Fruit fly (Drosophila melanogaster) whole organism, embryonic: ENCODE results near the gene CG12321.

Experiments used
- Aef1 ChIP-seq: fragments of 200-800 bp; sonication (Bioruptor generic); IDR thresholded peaks from 3 replicates; pipeline ENCODE4 v1.3.6; 2022; ENCODE audit warnings: missing biosample characterization, missing genetic modification characterization
- CG10959 ChIP-seq: fragments of 200-800 bp; sonication (Bioruptor generic); IDR thresholded peaks from 2 replicates; pipeline ENCODE4 v1.3.6; 2022; ENCODE audit warnings: missing biosample characterization, missing genetic modification characterization
- CG11093 ChIP-seq: fragments of 200-800 bp; sonication (Bioruptor generic); IDR thresholded peaks from 3 replicates; pipeline ENCODE4 v1.3.6; 2022; ENCODE audit warnings: missing biosample characterization, missing genetic modification characterization
- CG1233 ChIP-seq: fragments of 200-800 bp; sonication (Bioruptor generic); optimal IDR thresholded peaks from 4 replicates; lab custom pipeline; 2018; ENCODE audit warnings: missing biosample characterization, mild to moderate bottlenecking, missing genetic modification characterization
- CG13287 ChIP-seq: fragments of 200-800 bp; sonication (Bioruptor generic); IDR thresholded peaks from 2 replicates; pipeline ENCODE4 v1.3.6; 2022; ENCODE audit warnings: missing biosample characterization, missing genetic modification characterization; ENCODE audit not compliant: partially characterized antibody
- CG14965 ChIP-seq: fragments of 200-800 bp; sonication (Bioruptor generic); optimal IDR thresholded peaks from 2 replicates; lab custom pipeline; 2016; ENCODE audit warnings: missing biosample characterization, missing genetic modification characterization, borderline replicate concordance
- CG15514 ChIP-seq: fragments of 200-800 bp; sonication (Bioruptor generic); optimal IDR thresholded peaks from 3 replicates; lab custom pipeline; 2017; ENCODE audit warnings: missing biosample characterization, missing genetic modification characterization, mild to moderate bottlenecking, moderate library complexity, missing genetic modification reagents
- CG2116 ChIP-seq: fragments of 200-800 bp; sonication (Bioruptor generic); optimal IDR thresholded peaks from 3 replicates; lab custom pipeline; 2018; ENCODE audit warnings: missing biosample characterization, mild to moderate bottlenecking, missing genetic modification characterization
- CG2199 ChIP-seq: fragments of 200-800 bp; sonication (Bioruptor generic); IDR thresholded peaks from 3 replicates; pipeline ENCODE4 v1.3.6; 2022; ENCODE audit warnings: missing biosample characterization, missing genetic modification characterization
- CG2202 ChIP-seq: fragments of 200-800 bp; sonication (Bioruptor generic); optimal IDR thresholded peaks from 2 replicates; lab custom pipeline; 2018; ENCODE audit warnings: missing biosample characterization, mild to moderate bottlenecking, missing genetic modification characterization
- CG30431 ChIP-seq: fragments of 200-800 bp; sonication (Bioruptor generic); optimal IDR thresholded peaks from 2 replicates; lab custom pipeline; 2017; ENCODE audit warnings: missing biosample characterization, missing genetic modification characterization
- CG3281 ChIP-seq: fragments of 200-800 bp; sonication (Bioruptor generic); optimal IDR thresholded peaks from 3 replicates; lab custom pipeline; 2017; ENCODE audit warnings: missing biosample characterization, mild to moderate bottlenecking, missing genetic modification characterization
- CG34422 ChIP-seq: fragments of 200-800 bp; sonication (Bioruptor generic); IDR thresholded peaks from 3 replicates; pipeline ENCODE4 v1.3.6; 2022; ENCODE audit warnings: missing biosample characterization, missing genetic modification characterization
- CG4424 ChIP-seq: fragments of 200-800 bp; sonication (Bioruptor generic); optimal IDR thresholded peaks from 3 replicates; lab custom pipeline; 2016; ENCODE audit warnings: missing biosample characterization, missing genetic modification characterization
- CG4707 ChIP-seq: fragments of 200-800 bp; sonication (Bioruptor generic); optimal IDR thresholded peaks from 2 replicates; lab custom pipeline; 2018; ENCODE audit warnings: missing biosample characterization, mild to moderate bottlenecking, missing genetic modification characterization, moderate library complexity
- CG5953 ChIP-seq: fragments of 200-800 bp; sonication (Bioruptor generic); IDR thresholded peaks from 2 replicates; pipeline ENCODE4 v1.3.6; 2022; ENCODE audit warnings: missing biosample characterization, missing genetic modification characterization
- CG6791 ChIP-seq: fragments of 200-800 bp; sonication (Bioruptor generic); IDR thresholded peaks from 3 replicates; pipeline ENCODE4 v1.3.6; 2022; ENCODE audit warnings: missing biosample characterization, missing genetic modification characterization; ENCODE audit not compliant: partially characterized antibody
- CG7745 ChIP-seq: fragments of 200-800 bp; sonication (Bioruptor generic); optimal IDR thresholded peaks from 2 replicates; lab custom pipeline; 2018; ENCODE audit warnings: missing biosample characterization, mild to moderate bottlenecking, missing genetic modification characterization, moderate library complexity
- CG7839 ChIP-seq: fragments of 200-800 bp; sonication (Bioruptor generic); optimal IDR thresholded peaks from 3 replicates; lab custom pipeline; 2018; ENCODE audit warnings: missing biosample characterization, mild to moderate bottlenecking, missing genetic modification characterization, moderate library complexity
- CG7987 ChIP-seq: fragments of 200-800 bp; sonication (Bioruptor generic); optimal IDR thresholded peaks from 2 replicates; lab custom pipeline; 2018; ENCODE audit warnings: missing biosample characterization, mild to moderate bottlenecking, missing genetic modification characterization, moderate library complexity
- CG9727 ChIP-seq: fragments of 200-800 bp; sonication (Bioruptor generic); optimal IDR thresholded peaks from 3 replicates; lab custom pipeline; 2017; ENCODE audit warnings: missing biosample characterization, mild to moderate bottlenecking, missing genetic modification characterization
- CG9876 ChIP-seq: fragments of 200-800 bp; sonication (Bioruptor generic); optimal IDR thresholded peaks from 2 replicates; lab custom pipeline; 2016; ENCODE audit warnings: missing biosample characterization, missing genetic modification characterization
- CG9932 ChIP-seq: fragments of 200-800 bp; sonication (Bioruptor generic); IDR thresholded peaks from 2 replicates; pipeline ENCODE4 v1.3.6; 2022; ENCODE audit warnings: missing biosample characterization, missing genetic modification characterization
- CHES-1-like ChIP-seq: fragments of 200-800 bp; sonication (Bioruptor generic); optimal IDR thresholded peaks from 2 replicates; lab custom pipeline; 2016; ENCODE audit warnings: missing biosample characterization, missing genetic modification characterization
- D19B ChIP-seq: fragments of 200-800 bp; sonication (Bioruptor generic); optimal IDR thresholded peaks from 2 replicates; lab custom pipeline; 2017; ENCODE audit warnings: missing biosample characterization, mild to moderate bottlenecking, missing genetic modification characterization
- Doc2 ChIP-seq: fragments of 200-800 bp; sonication (Bioruptor generic); IDR thresholded peaks from 2 replicates; pipeline ENCODE4 v1.3.6; 2022; ENCODE audit warnings: missing biosample characterization, missing genetic modification characterization
- Lpt ChIP-seq: fragments of >200 bp; optimal IDR thresholded peaks from 2 replicates; lab custom pipeline; 2018; ENCODE audit warnings: missing biosample characterization, missing genetic modification characterization
- MBD-R2 ChIP-seq: fragments of 200-800 bp; sonication (Bioruptor generic); IDR thresholded peaks from 2 replicates; pipeline ENCODE4 v1.3.6; 2022; ENCODE audit warnings: missing biosample characterization, missing genetic modification characterization
- MTF-1 ChIP-seq: fragments of 200-800 bp; sonication (Bioruptor generic); optimal IDR thresholded peaks from 2 replicates; lab custom pipeline; 2018; ENCODE audit warnings: missing biosample characterization, mild to moderate bottlenecking, missing genetic modification characterization, borderline replicate concordance
- Max ChIP-seq: fragments of 200-800 bp; sonication (Bioruptor generic); optimal IDR thresholded peaks from 2 replicates; lab custom pipeline; 2016; ENCODE audit warnings: missing biosample characterization, mild to moderate bottlenecking, missing genetic modification characterization
- Med ChIP-seq: fragments of 200-800 bp; sonication (Bioruptor generic); peaks from one replicate; lab custom pipeline; 2016; ENCODE audit warnings: missing biosample characterization, missing genetic modification characterization, mild to moderate bottlenecking, inconsistent platforms, moderate library complexity
- Myb ChIP-seq: fragments of 200-800 bp; sonication (Bioruptor generic); optimal IDR thresholded peaks from 2 replicates; lab custom pipeline; 2016; ENCODE audit warnings: missing biosample characterization, missing genetic modification characterization
- NK7.1 ChIP-seq: fragments of 200-800 bp; sonication (Bioruptor generic); optimal IDR thresholded peaks from 3 replicates; lab custom pipeline; 2016; ENCODE audit warnings: missing biosample characterization, missing genetic modification characterization
- Neu2 ChIP-seq: fragments of 200-800 bp; sonication (Bioruptor generic); optimal IDR thresholded peaks from 3 replicates; lab custom pipeline; 2016; ENCODE audit warnings: missing biosample characterization, missing genetic modification characterization, borderline replicate concordance
- amos ChIP-seq: fragments of 200-800 bp; sonication (Bioruptor generic); IDR thresholded peaks from 2 replicates; pipeline ENCODE4 v1.3.6; 2022; ENCODE audit warnings: missing biosample characterization, missing genetic modification characterization; ENCODE audit not compliant: partially characterized antibody
- bcd ChIP-seq: fragments of 200-800 bp; sonication (Bioruptor generic); optimal IDR thresholded peaks from 2 replicates; lab custom pipeline; 2017; ENCODE audit warnings: missing biosample characterization, mild to moderate bottlenecking, missing genetic modification characterization
- ci ChIP-seq: fragments of 200-800 bp; sonication (Bioruptor generic); IDR thresholded peaks from 3 replicates; pipeline ENCODE4 v1.3.6; 2022; ENCODE audit warnings: missing biosample characterization, missing genetic modification characterization
- ftz-f1 ChIP-seq: fragments of 200-800 bp; sonication (Bioruptor generic); optimal IDR thresholded peaks from 2 replicates; lab custom pipeline; 2016; ENCODE audit warnings: missing biosample characterization, missing genetic modification characterization
- gsb ChIP-seq: fragments of 200-800 bp; sonication (Bioruptor generic); IDR thresholded peaks from 2 replicates; pipeline ENCODE4 v1.3.6; 2022; ENCODE audit warnings: missing biosample characterization, missing genetic modification characterization
- ham ChIP-seq: fragments of 200-800 bp; sonication (Bioruptor generic); IDR thresholded peaks from 2 replicates; pipeline ENCODE4 v1.3.6; 2022; ENCODE audit warnings: missing biosample characterization, missing genetic modification characterization
- mirr ChIP-seq: fragments of 200-800 bp; sonication (Bioruptor generic); optimal IDR thresholded peaks from 3 replicates; lab custom pipeline; 2018; ENCODE audit warnings: missing biosample characterization, mild to moderate bottlenecking, missing genetic modification characterization
- odd ChIP-seq: fragments of 200-800 bp; sonication (Bioruptor generic); optimal IDR thresholded peaks from 2 replicates; lab custom pipeline; 2017; ENCODE audit warnings: missing biosample characterization, mild to moderate bottlenecking, missing genetic modification characterization
- pzg ChIP-seq: fragments of 200-800 bp; sonication (Bioruptor generic); optimal IDR thresholded peaks from 3 replicates; lab custom pipeline; 2018; ENCODE audit warnings: missing biosample characterization, mild to moderate bottlenecking, missing genetic modification characterization, moderate library complexity
- row ChIP-seq: fragments of 200-800 bp; sonication (Bioruptor generic); IDR thresholded peaks from 3 replicates; pipeline ENCODE4 v1.3.6; 2022; ENCODE audit warnings: missing biosample characterization, missing genetic modification characterization
- sd ChIP-seq: fragments of 200-800 bp; sonication (Bioruptor generic); optimal IDR thresholded peaks from 3 replicates; lab custom pipeline; 2018; ENCODE audit warnings: missing biosample characterization, mild to moderate bottlenecking, missing genetic modification characterization, moderate library complexity
- shn ChIP-seq: fragments of 200-800 bp; sonication (Bioruptor generic); optimal IDR thresholded peaks from 3 replicates; lab custom pipeline; 2016; ENCODE audit warnings: missing biosample characterization, missing genetic modification characterization
- sim ChIP-seq: fragments of 200-800 bp; sonication (Bioruptor generic); IDR thresholded peaks from 2 replicates; pipeline ENCODE4 v1.3.6; 2022; ENCODE audit warnings: missing biosample characterization, missing genetic modification characterization
- sna ChIP-seq: fragments of 200-800 bp; sonication (Bioruptor generic); IDR thresholded peaks from 2 replicates; pipeline ENCODE4 v1.3.6; 2022; ENCODE audit warnings: missing biosample characterization, missing genetic modification characterization; ENCODE audit not compliant: partially characterized antibody
- ssp ChIP-seq: fragments of 200-800 bp; sonication (Bioruptor generic); IDR thresholded peaks from 2 replicates; pipeline ENCODE4 v1.3.6; 2022; ENCODE audit warnings: missing biosample characterization, missing genetic modification characterization
- trh ChIP-seq: fragments of 200-800 bp; sonication (Bioruptor generic); optimal IDR thresholded peaks from 2 replicates; lab custom pipeline; 2016; ENCODE audit warnings: missing biosample characterization, missing genetic modification characterization
- tup ChIP-seq: fragments of 200-800 bp; sonication (Bioruptor generic); optimal IDR thresholded peaks from 2 replicates; lab custom pipeline; 2016; ENCODE audit warnings: missing biosample characterization, mild to moderate bottlenecking, missing genetic modification characterization, moderate library complexity
- wdn ChIP-seq: fragments of 200-800 bp; sonication (Bioruptor generic); IDR thresholded peaks from 2 replicates; pipeline ENCODE4 v1.3.6; 2022; ENCODE audit warnings: missing biosample characterization, missing genetic modification characterization

CG12321 gene

dm6 chr3R:18230229-18230628, 41.7 kb upstream of the CG12321 start (continued):
- TF ChIP-seq CG14965 (GFP tag; lab: Kevin White, UChicago) (no peak), CG1233 (GFP tag; lab: Kevin White, UChicago) (no peak), gsb (GFP tag; lab: Robert Waterston, UW) (no peak), CG30431 (GFP tag; lab: Kevin White, UChicago) (no peak), CG9876 (GFP tag; lab: Kevin White, UChicago) (no peak), bcd (no peak), CG6791 (GFP tag; lab: Robert Waterston, UW) (0 out of 3 replicates have a peak, but pooled peaks have one; percentile 27), amos (GFP tag; lab: Robert Waterston, UW) (no peak), CHES-1-like (GFP tag; lab: Kevin White, UChicago) (no peak), odd (no peak), shn (GFP tag; lab: Kevin White, UChicago) (no peak), ham (GFP tag; lab: Robert Waterston, UW) (no peak), sna (GFP tag; lab: Robert Waterston, UW) (no peak), tup (GFP tag; lab: Kevin White, UChicago) (no peak), CG2116 (GFP tag; lab: Kevin White, UChicago) (peak; percentile 10), CG11093 (GFP tag; lab: Robert Waterston, UW) (no peak), MBD-R2 (GFP tag; lab: Robert Waterston, UW) (no peak), CG4707 (GFP tag; lab: Kevin White, UChicago) (no peak), sim (GFP tag; lab: Robert Waterston, UW) (no peak), sd (no peak), CG13287 (peak; percentile 43; the same call in 1 of the 2 replicates), ssp (peak; percentile 84), CG3281 (GFP tag; lab: Kevin White, UChicago) (no peak), CG9727 (GFP tag; lab: Kevin White, UChicago) (no peak), CG4424 (GFP tag; lab: Kevin White, UChicago) (no peak), trh (GFP tag; lab: Kevin White, UChicago) (no peak), CG9932 (GFP tag; lab: Robert Waterston, UW) (no peak), Lpt (GFP tag; lab: Kevin White, UChicago) (no peak), mirr (no peak), NK7.1 (GFP tag; lab: Kevin White, UChicago) (no peak), CG15514 (GFP tag; lab: Kevin White, UChicago) (peak; percentile 47), wdn (GFP tag; lab: Robert Waterston, UW) (no peak), CG2202 (tag; lab: Kevin White, UChicago) (no peak), ci (GFP tag; lab: Robert Waterston, UW) (no peak), CG7839 (tag; lab: Kevin White, UChicago) (no peak), CG2199 (no peak), CG34422 (GFP tag; lab: Robert Waterston, UW) (no peak), CG7987 (GFP tag; lab: Kevin White, UChicago) (no peak), Aef1 (GFP tag; lab: Robert Waterston, UW) (no peak), row (peak; percentile 20; the same call in 1 of the 3 replicates), pzg (peak; percentile 37), Med (peak; percentile 50), CG10959 (GFP tag; lab: Robert Waterston, UW) (no peak), D19B (GFP tag; lab: Kevin White, UChicago) (no peak), CG7745 (tag; lab: Kevin White, UChicago) (no peak), Myb (peak; percentile 80), MTF-1 (GFP tag; lab: Kevin White, UChicago) (no peak), Max (GFP tag; lab: Kevin White, UChicago) (no peak), Neu2 (no peak), CG5953 (GFP tag; lab: Robert Waterston, UW) (no peak), ftz-f1 (GFP tag; lab: Kevin White, UChicago) (no peak), Doc2 (GFP tag; lab: Robert Waterston, UW) (no peak)
